Fruit fly (Drosophila melanogaster) Kc167 (cell line): ENCODE measurements around the gene Cyt-c1L.

Experiments
- Myc ChIP-seq: fragments of >200 bp; optimal IDR thresholded peaks from 2 replicates; lab custom pipeline; 2017; ENCODE audit warnings: missing external identifiers
- Sin3A ChIP-seq: fragments of >200 bp; optimal IDR thresholded peaks from 2 replicates; lab custom pipeline; 2018; ENCODE audit warnings: missing external identifiers
- h ChIP-seq: fragments of >200 bp; optimal IDR thresholded peaks from 3 replicates; lab custom pipeline; 2018; ENCODE audit warnings: missing external identifiers
- insv ChIP-seq: fragments of >200 bp; optimal IDR thresholded peaks from 3 replicates; lab custom pipeline; 2018; ENCODE audit warnings: missing external identifiers
- psq ChIP-seq: fragments of >200 bp; optimal IDR thresholded peaks from 2 replicates; lab custom pipeline; 2017; ENCODE audit warnings: missing external identifiers
- ttk ChIP-seq: sonication (Bioruptor generic); optimal IDR thresholded peaks from 2 replicates; lab custom pipeline; 2017; ENCODE audit warnings: missing external identifiers

dm6 chr3R:29204033-29204432 lies at the start of gene Cyt-c1L:
- TF ChIP-seq Sin3A (lab: Kevin White, UChicago): no peak
- TF ChIP-seq insv (lab: Kevin White, UChicago): no peak
- no peak for TF ChIP-seq Myc (lab: Kevin White, UChicago)
- no peak for TF ChIP-seq psq (lab: Kevin White, UChicago)
- TF ChIP-seq h: no peak
- TF ChIP-seq ttk (lab: Kevin White, UChicago): no peak
